Fruit fly (Drosophila melanogaster) ovary, adult (tissue): Measurements from ENCODE around the gene Ag5r.

Experiments
- CG17801 ChIP-seq: fragments of 200-800 bp; optimal IDR thresholded peaks from 2 replicates; lab custom pipeline; 2019; ENCODE audit warnings: missing biosample characterization, mild to moderate bottlenecking, missing genetic modification characterization, moderate library complexity; ENCODE audit not compliant: partially characterized antibody

Ag5r gene

DNA sequence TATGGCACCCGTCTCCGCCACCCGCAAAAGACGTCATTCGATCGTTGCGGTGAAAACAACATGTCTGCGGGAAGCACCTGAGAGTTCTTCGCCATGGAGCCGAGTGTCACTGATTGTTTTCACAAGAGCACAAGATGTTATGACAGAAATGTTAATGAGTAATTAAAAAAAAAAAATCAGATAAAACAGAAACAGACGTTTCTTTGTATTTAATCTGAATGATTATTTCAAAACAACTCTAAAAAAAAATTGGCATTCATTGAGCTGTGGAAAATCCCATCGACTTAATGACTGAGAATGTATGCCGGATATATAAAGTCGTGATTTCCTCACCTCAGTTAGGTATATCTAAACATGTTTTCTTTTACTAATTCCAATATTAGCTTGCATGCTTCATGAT lies at the start of gene Ag5r:
TSS of gene Ag5r (minus strand) at position 101 of the 400 bp plus-strand sequence.
- TF ChIP-seq CG17801, result no peak

DNA sequence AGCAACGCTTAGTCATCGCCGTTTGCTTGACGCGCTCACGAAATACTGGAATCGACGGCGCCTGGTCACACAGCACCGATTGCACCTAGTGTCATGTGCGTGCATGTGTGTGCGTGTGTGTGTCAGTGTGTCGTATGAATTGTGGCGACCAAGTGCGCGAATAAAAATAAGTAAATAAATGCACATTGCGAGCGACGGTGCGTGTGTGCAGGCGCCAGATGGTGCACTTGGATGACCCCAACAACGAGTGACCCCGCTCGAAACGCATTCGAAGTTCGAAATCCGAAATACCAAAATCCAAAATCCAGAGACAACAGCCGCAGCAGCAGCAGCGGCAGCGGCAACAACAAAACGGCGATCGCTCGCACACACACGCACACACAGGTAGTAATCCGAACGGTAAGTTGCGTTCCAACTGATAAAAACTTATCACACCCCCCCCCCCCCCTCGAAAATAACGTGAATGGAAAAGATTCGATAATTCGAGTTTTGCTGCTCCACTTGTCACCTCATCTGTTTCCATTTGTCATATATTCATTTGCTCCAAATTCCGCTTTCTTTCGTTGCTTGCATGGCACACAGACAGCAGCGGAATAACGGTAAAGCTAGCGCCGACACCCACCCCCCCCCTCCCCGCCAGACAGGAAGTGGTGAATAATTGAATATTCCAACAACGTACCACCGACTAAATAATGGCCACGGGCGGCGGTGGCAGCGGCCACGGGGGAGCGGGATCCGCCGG lies 46.4 kb upstream of the Ag5r start, which contains the start of gene CG14411:
TSS of gene CG14411 (plus strand) at position 86 of the 742 bp plus-strand sequence.
- no peak for TF ChIP-seq CG17801

DNA sequence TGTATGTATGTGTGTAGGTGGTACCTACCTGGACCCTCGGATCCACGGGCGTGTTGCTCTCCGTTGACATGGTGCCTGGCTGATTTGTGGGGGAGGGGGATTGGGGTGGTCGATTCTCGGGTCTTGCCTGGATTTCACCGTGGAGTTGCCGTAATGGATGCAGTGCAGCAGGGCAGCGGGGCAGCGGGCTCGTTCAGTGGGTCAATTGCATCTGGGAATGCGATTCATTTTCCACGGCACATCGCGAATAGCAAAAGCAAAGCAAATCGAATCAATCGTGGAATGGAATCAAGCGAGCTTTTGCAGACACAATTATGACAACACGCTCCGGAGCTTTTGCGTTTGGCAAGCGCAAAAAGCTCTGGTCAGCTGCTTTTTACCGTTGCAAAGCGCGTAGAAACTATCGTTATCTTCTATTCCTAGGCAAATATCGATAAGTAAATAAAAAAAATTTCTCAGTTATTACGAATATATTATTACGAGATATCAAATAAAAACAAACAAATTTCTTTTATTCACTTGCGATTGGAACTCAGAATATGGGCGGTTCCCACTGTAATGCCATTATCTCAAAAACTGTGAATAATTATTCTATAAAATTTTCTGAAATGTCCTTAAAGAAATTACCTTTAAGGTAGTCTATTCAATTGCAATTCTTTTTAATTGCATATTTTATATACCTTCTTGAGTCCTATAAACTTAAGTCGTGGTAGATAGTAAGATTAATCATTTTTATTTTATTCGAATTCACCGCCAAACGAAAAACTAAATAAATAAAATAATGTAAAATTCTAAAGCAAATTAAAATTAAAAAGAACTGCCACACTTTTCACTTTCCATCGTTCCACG lies 45.6 kb upstream of the Ag5r start, which contains the start of gene CG14408:
TSS of gene CG14408 (minus strand) at position 321 of the 849 bp plus-strand sequence.
- no peak for TF ChIP-seq CG17801

DNA sequence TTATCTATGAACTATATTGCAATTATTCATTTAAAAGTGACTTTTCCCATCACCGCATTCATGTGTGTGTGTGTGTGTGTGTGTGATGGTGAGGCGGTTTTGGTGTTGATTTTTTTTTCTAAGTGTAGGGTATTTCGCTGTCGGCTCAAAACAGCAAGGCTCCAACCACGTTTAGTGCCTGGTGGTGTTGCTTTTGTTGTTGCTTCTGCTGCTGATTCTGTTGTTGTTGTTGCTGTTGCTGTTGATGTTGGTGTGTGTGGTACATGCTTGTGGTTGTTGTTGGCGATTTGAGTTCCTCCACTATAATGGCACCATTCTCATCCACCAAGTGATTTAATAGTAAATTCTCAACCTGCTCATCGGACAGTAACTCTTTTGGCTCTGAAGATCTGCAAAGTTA lies 41.3 kb upstream of the Ag5r start:
- TF ChIP-seq CG17801, result no peak

DNA sequence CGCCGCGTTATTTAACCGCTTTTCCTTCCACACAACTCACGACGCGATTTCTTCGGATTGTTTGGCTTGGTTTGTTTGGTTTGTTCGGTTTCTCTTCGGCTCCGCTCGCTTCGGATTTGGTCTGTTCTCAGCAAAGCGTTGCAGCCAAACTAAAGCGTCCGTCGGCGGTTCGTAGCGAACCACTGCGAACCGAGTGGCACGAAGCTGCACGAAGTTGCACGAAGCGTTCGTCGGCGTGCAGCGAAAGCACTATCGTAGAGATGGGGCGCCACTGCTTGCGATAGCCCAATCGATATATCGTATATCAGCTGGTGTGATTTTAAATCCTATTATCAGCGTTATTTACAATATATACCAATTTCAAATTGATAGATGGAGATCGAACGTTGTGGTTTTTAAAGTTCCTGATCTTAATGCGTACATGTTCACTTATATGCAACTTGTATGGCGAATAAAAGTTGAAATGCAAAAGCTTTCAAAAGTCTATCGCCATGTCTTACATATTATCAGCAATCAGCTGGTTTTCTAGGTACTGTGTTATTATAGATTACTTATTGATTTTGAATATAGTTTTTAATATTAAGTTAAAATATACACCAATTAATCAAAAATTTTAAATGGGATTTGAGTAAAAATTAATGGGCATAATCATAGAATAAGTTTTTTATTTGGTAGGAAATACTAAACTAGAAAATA lies 39.7 kb upstream of the Ag5r start, which contains the start of gene rut:
TSS of gene rut (minus strand) at position 152 of the 696 bp plus-strand sequence.
- TF ChIP-seq CG17801, result no peak

- TF ChIP-seq CG17801, result no peak
Measured at dm6 chrX:14825470-14825787, 39.1 kb upstream of the Ag5r start.

DNA sequence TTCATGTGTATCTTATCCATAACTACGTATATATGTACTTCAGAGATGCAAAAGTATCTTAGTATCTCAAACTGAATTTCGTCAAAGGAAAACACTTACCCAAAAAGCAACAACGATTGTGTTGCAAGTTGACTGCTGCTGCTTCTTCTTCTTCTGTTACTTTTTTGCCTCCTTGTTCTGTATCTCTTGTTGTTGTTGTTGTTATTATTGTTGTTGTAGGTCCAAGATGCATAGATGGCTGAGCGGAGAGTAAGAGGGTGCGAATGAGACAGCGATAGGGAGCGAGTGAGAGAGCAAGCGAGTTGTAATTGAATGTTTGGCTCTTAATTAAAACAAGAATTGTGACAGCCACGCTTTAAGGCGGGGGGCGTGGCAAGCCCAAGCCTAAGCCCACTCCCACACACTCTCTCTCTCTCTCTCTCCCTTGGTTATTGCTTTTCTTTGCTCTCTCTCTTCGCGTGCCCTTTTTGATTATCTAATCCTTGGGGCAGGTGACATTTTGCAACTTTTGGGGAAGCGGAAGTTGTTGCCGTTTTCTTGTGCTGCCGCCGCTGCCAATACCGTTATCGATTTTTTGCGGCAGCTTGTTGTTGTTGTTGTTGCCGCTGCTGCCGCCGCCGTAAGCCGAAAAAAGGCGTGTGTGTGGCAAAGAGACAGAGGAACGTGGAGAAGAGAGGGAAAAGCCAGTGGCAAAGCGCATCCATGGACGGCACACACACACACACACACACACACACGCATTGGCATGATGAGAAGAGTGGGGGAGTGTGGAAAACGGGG lies 38.5 kb upstream of the Ag5r start:
- TF ChIP-seq CG17801, result no peak

- TF ChIP-seq CG17801, result no peak
Measured at dm6 chrX:14812239-14812638, 25.9 kb upstream of the Ag5r start.

- TF ChIP-seq CG17801, result no peak
Measured at dm6 chrX:14810433-14810832, 24.1 kb upstream of the Ag5r start.

DNA sequence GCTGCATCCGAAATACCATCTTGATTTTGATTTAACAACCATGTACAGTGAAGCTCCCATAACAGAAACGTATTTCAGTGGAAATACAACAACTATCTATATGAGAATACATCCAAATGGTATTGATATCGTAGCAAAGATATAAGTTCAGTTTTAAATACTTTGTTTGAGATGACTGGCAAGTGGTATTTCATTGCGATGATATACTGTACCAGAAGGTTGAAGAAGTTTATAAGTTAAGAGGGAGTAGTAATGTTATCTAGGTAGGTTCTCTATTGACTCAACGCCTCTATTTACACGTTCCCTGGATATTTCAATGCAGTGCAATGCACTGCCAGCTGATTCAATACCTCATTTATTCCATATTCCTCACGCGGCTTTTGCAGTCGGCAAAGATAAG lies 19.3 kb upstream of the Ag5r start:
- no peak for TF ChIP-seq CG17801

- no peak for TF ChIP-seq CG17801
Measured at dm6 chrX:14802611-14803110, 16.3 kb upstream of the Ag5r start.

- no peak for TF ChIP-seq CG17801
Measured at dm6 chrX:14784002-14784568, 2.3 kb downstream of the Ag5r start, which contains the start of gene Ag5r2. Gene Ag5r2, minus strand, starts transcription at chrX:14784052.

DNA sequence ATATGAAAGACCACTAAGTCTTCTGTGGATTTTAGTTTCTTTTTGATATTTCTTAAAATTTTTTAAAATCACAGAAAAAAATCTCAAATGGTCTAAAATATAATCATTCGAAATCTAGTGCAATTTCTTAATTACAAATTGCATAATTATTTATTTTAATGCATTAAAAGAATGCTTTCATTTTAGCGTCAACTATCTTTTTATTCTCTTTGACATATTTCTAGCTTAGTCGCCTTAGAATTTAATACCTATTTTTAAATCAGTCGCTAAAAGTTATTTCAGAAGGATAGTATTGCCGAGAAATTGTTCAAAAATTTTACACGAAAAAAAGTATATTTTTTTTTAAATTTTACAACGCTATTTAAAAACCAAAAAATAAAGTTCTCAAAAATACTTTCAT lies 9.9 kb downstream of the Ag5r start, which contains the start of gene CG5347:
TSS of gene CG5347 (plus strand) at position 301 of the 400 bp plus-strand sequence.
- no peak for TF ChIP-seq CG17801

dm6 chrX:14775008-14775407 lies 11.3 kb downstream of the Ag5r start, which contains the start of gene CG5334:
Gene CG5334, plus strand, starts transcription at chrX:14775308.
- no peak for TF ChIP-seq CG17801

- TF ChIP-seq CG17801, result no peak
Measured at dm6 chrX:14765737-14766253, 20.6 kb downstream of the Ag5r start, which contains the start of gene CG15890. Gene CG15890, minus strand, starts transcription at chrX:14765787.
